Fruit fly (Drosophila melanogaster) whole organism, embryonic: ENCODE results near the gene Cp16.

ENCODE experiments used
- Bdp1 ChIP-seq: fragments of 200-800 bp; sonication (Bioruptor generic); optimal IDR thresholded peaks from 3 replicates; lab custom pipeline; 2016; ENCODE audit warnings: missing biosample characterization, missing genetic modification characterization
- CG14014 ChIP-seq: fragments of 200-800 bp; sonication (Bioruptor generic); IDR thresholded peaks from 2 replicates; pipeline ENCODE4 v1.3.6; 2022; ENCODE audit warnings: missing biosample characterization, missing genetic modification characterization
- CG14050 ChIP-seq: fragments of 200-800 bp; sonication (Bioruptor generic); IDR thresholded peaks from 3 replicates; pipeline ENCODE4 v1.3.6; 2022; ENCODE audit warnings: missing biosample characterization, missing genetic modification characterization
- CG14667 ChIP-seq: fragments of 200-800 bp; sonication (Bioruptor generic); IDR thresholded peaks from 2 replicates; pipeline ENCODE4 v1.3.6; 2022; ENCODE audit warnings: missing biosample characterization, missing genetic modification characterization
- CG14710 ChIP-seq: fragments of 200-800 bp; sonication (Bioruptor generic); optimal IDR thresholded peaks from 3 replicates; lab custom pipeline; 2019; ENCODE audit warnings: missing biosample characterization, mild to moderate bottlenecking, missing genetic modification characterization, moderate library complexity
- CG15269 ChIP-seq: fragments of 200-800 bp; sonication (Bioruptor generic); optimal IDR thresholded peaks from 2 replicates; lab custom pipeline; 2018; ENCODE audit warnings: missing biosample characterization, mild to moderate bottlenecking, missing genetic modification characterization, moderate library complexity
- CG16779 ChIP-seq: fragments of 200-800 bp; sonication (Bioruptor generic); IDR thresholded peaks from 2 replicates; pipeline ENCODE4 v1.3.6; 2022; ENCODE audit warnings: missing biosample characterization, missing genetic modification characterization
- CG2678 ChIP-seq: fragments of 200-800 bp; sonication (Bioruptor generic); optimal IDR thresholded peaks from 3 replicates; lab custom pipeline; 2019; ENCODE audit warnings: missing biosample characterization, mild to moderate bottlenecking, missing genetic modification characterization, moderate library complexity
- CG31388 ChIP-seq: fragments of 200-800 bp; sonication (Bioruptor generic); optimal IDR thresholded peaks from 2 replicates; lab custom pipeline; 2016; ENCODE audit warnings: missing biosample characterization, missing genetic modification characterization
- CG5245 ChIP-seq: fragments of 200-800 bp; sonication (Bioruptor generic); optimal IDR thresholded peaks from 3 replicates; lab custom pipeline; 2016; ENCODE audit warnings: missing biosample characterization, missing genetic modification characterization
- CG6175 ChIP-seq: fragments of 200-800 bp; sonication (Bioruptor generic); IDR thresholded peaks from 3 replicates; pipeline ENCODE4 v1.3.6; 2022; ENCODE audit warnings: missing biosample characterization, missing genetic modification characterization
- CG8290 ChIP-seq, 3 experiments: fragments of 200-800 bp; sonication (Bioruptor generic); optimal IDR thresholded peaks; 2 replicates each; lab custom pipeline; 2016 to 2019; ENCODE audit warnings: missing biosample characterization in 3 of 3, missing genetic modification characterization in 3 of 3, mild to moderate bottlenecking in 2 of 3, moderate library complexity in 1 of 3
- CG8359 ChIP-seq: fragments of 200-800 bp; sonication (Bioruptor generic); optimal IDR thresholded peaks from 2 replicates; lab custom pipeline; 2017; ENCODE audit warnings: missing biosample characterization, mild to moderate bottlenecking, missing genetic modification characterization, borderline replicate concordance
- CG9727 ChIP-seq: fragments of 200-800 bp; sonication (Bioruptor generic); optimal IDR thresholded peaks from 3 replicates; lab custom pipeline; 2017; ENCODE audit warnings: missing biosample characterization, mild to moderate bottlenecking, missing genetic modification characterization
- D ChIP-seq, 2 experiments: fragments of 200-800 bp in 1 of 2; fragments of >200 bp in 1 of 2; sonication (Bioruptor generic) in 1 of 2; optimal IDR thresholded peaks; 2 replicates in 1 of 2; 3 replicates in 1 of 2; lab custom pipeline; 2017; ENCODE audit warnings: mild to moderate bottlenecking in 1 of 2, missing biosample characterization in 1 of 2, missing genetic modification characterization in 1 of 2, missing genetic modification reagents in 1 of 2
- Dp ChIP-seq: fragments of 200-800 bp; sonication (Bioruptor generic); optimal IDR thresholded peaks from 2 replicates; lab custom pipeline; 2018; ENCODE audit warnings: missing biosample characterization, mild to moderate bottlenecking, missing genetic modification characterization, moderate library complexity
- Fer2 ChIP-seq: fragments of 200-800 bp; sonication (Bioruptor generic); optimal IDR thresholded peaks from 2 replicates; lab custom pipeline; 2018; ENCODE audit warnings: missing biosample characterization, mild to moderate bottlenecking, missing genetic modification characterization, moderate library complexity
- Fer3 ChIP-seq: fragments of 200-800 bp; sonication (Bioruptor generic); optimal IDR thresholded peaks from 2 replicates; lab custom pipeline; 2018; ENCODE audit warnings: missing biosample characterization, mild to moderate bottlenecking, missing genetic modification characterization, moderate library complexity
- Gsc ChIP-seq: fragments of 200-800 bp; sonication (Bioruptor generic); IDR thresholded peaks from 2 replicates; pipeline ENCODE4 v1.3.6; 2022; ENCODE audit warnings: missing biosample characterization, missing genetic modification characterization
- Hand ChIP-seq: fragments of 200-800 bp; sonication (Bioruptor generic); optimal IDR thresholded peaks from 2 replicates; lab custom pipeline; 2017; ENCODE audit warnings: mild to moderate bottlenecking, missing biosample characterization, missing genetic modification reagents, missing genetic modification characterization
- Hmx ChIP-seq: fragments of 200-800 bp; sonication (Bioruptor generic); optimal IDR thresholded peaks from 2 replicates; lab custom pipeline; 2016; ENCODE audit warnings: missing biosample characterization, missing genetic modification characterization
- Lhr ChIP-seq: fragments of 200-800 bp; sonication (Bioruptor generic); optimal IDR thresholded peaks from 3 replicates; lab custom pipeline; 2017; ENCODE audit warnings: mild to moderate bottlenecking, missing biosample characterization, missing genetic modification reagents, missing genetic modification characterization
- Scr ChIP-seq: fragments of 200-800 bp; sonication (Bioruptor generic); IDR thresholded peaks from 2 replicates; pipeline ENCODE4 v1.3.6; 2022; ENCODE audit warnings: missing biosample characterization, missing genetic modification characterization; ENCODE audit not compliant: partially characterized antibody
- Six4 ChIP-seq: fragments of 200-800 bp; sonication (Bioruptor generic); optimal IDR thresholded peaks from 2 replicates; lab custom pipeline; 2016; ENCODE audit warnings: missing biosample characterization, missing genetic modification characterization
- Stat92E ChIP-seq, 3 experiments: fragments of >200 bp in 2 of 3; fragments of 200-800 bp in 1 of 3; sonication (Bioruptor generic) in 1 of 3; optimal IDR thresholded peaks; 2 replicates each; lab custom pipeline; 2017 to 2019; ENCODE audit warnings: missing biosample characterization in 3 of 3, missing genetic modification characterization in 3 of 3, mild to moderate bottlenecking in 1 of 3, moderate library complexity in 1 of 3
- Xbp1 ChIP-seq: fragments of 200-800 bp; sonication (Bioruptor generic); optimal IDR thresholded peaks from 3 replicates; lab custom pipeline; 2016; ENCODE audit warnings: missing biosample characterization, mild to moderate bottlenecking, missing genetic modification characterization
- YL-1 ChIP-seq: fragments of 200-800 bp; sonication (Bioruptor generic); optimal IDR thresholded peaks from 3 replicates; lab custom pipeline; 2017; ENCODE audit warnings: missing biosample characterization, mild to moderate bottlenecking, missing genetic modification characterization
- ab ChIP-seq: fragments of 200-800 bp; sonication (Bioruptor generic); optimal IDR thresholded peaks from 2 replicates; lab custom pipeline; 2016; ENCODE audit warnings: missing biosample characterization, missing genetic modification characterization
- amos ChIP-seq: fragments of 200-800 bp; sonication (Bioruptor generic); IDR thresholded peaks from 2 replicates; pipeline ENCODE4 v1.3.6; 2022; ENCODE audit warnings: missing biosample characterization, missing genetic modification characterization; ENCODE audit not compliant: partially characterized antibody
- ap ChIP-seq: fragments of 200-800 bp; sonication (Bioruptor generic); IDR thresholded peaks from 2 replicates; pipeline ENCODE4 v1.3.6; 2022; ENCODE audit warnings: missing biosample characterization, missing genetic modification characterization
- cg ChIP-seq: fragments of 200-800 bp; sonication (Bioruptor generic); optimal IDR thresholded peaks from 3 replicates; lab custom pipeline; 2019; ENCODE audit warnings: missing biosample characterization, mild to moderate bottlenecking, missing genetic modification characterization, moderate library complexity
- chif ChIP-seq, 2 experiments: fragments of 200-800 bp; sonication (Bioruptor generic); optimal IDR thresholded peaks; 3 replicates each; lab custom pipeline; 2016; ENCODE audit warnings: missing biosample characterization in 2 of 2, missing genetic modification characterization in 2 of 2
- chm ChIP-seq: fragments of 200-800 bp; sonication (Bioruptor generic); IDR thresholded peaks from 2 replicates; pipeline ENCODE4 v1.3.6; 2022; ENCODE audit warnings: missing biosample characterization, missing genetic modification characterization
- ci ChIP-seq: fragments of 200-800 bp; sonication (Bioruptor generic); IDR thresholded peaks from 3 replicates; pipeline ENCODE4 v1.3.6; 2022; ENCODE audit warnings: missing biosample characterization, missing genetic modification characterization
- crc ChIP-seq: fragments of 200-800 bp; sonication (Bioruptor generic); optimal IDR thresholded peaks from 2 replicates; lab custom pipeline; 2016; ENCODE audit warnings: missing biosample characterization, missing genetic modification characterization
- croc ChIP-seq: fragments of 200-800 bp; sonication (Bioruptor generic); conservative IDR thresholded peaks from 3 replicates; pipeline ENCODE4 v1.3.6; 2022; ENCODE audit warnings: missing biosample characterization, missing genetic modification characterization
- gfzf ChIP-seq: fragments of 200-800 bp; sonication (Bioruptor generic); optimal IDR thresholded peaks from 2 replicates; lab custom pipeline; 2016; ENCODE audit warnings: missing biosample characterization, mild to moderate bottlenecking, missing genetic modification characterization, moderate library complexity
- grau ChIP-seq: fragments of 200-800 bp; optimal IDR thresholded peaks from 3 replicates; lab custom pipeline; 2019; ENCODE audit warnings: missing biosample characterization, mild to moderate bottlenecking, missing genetic modification characterization, moderate library complexity
- kay ChIP-seq: fragments of 200-800 bp; sonication (Bioruptor generic); optimal IDR thresholded peaks from 2 replicates; lab custom pipeline; 2016; ENCODE audit warnings: missing biosample characterization, missing genetic modification characterization
- lbe ChIP-seq: fragments of 200-800 bp; sonication (Bioruptor generic); optimal IDR thresholded peaks from 2 replicates; lab custom pipeline; 2016; ENCODE audit warnings: missing biosample characterization, mild to moderate bottlenecking, missing genetic modification characterization
- lilli ChIP-seq: fragments of 200-800 bp; sonication (Bioruptor generic); optimal IDR thresholded peaks from 3 replicates; lab custom pipeline; 2016; ENCODE audit warnings: missing biosample characterization, missing genetic modification characterization
- nerfin-1 ChIP-seq: fragments of 200-800 bp; sonication (Bioruptor generic); optimal IDR thresholded peaks from 3 replicates; lab custom pipeline; 2019; ENCODE audit warnings: missing biosample characterization, mild to moderate bottlenecking, missing genetic modification characterization, moderate library complexity
- oc ChIP-seq: fragments of 200-800 bp; sonication (Bioruptor generic); optimal IDR thresholded peaks from 2 replicates; lab custom pipeline; 2018; ENCODE audit warnings: missing biosample characterization, mild to moderate bottlenecking, missing genetic modification characterization, moderate library complexity
- odd ChIP-seq: fragments of 200-800 bp; sonication (Bioruptor generic); optimal IDR thresholded peaks from 2 replicates; lab custom pipeline; 2017; ENCODE audit warnings: missing biosample characterization, mild to moderate bottlenecking, missing genetic modification characterization
- onecut ChIP-seq: fragments of 200-800 bp; sonication (Bioruptor generic); IDR thresholded peaks from 2 replicates; pipeline ENCODE4 v1.3.6; 2022; ENCODE audit warnings: missing biosample characterization, missing genetic modification characterization
- pzg ChIP-seq: fragments of 200-800 bp; sonication (Bioruptor generic); optimal IDR thresholded peaks from 3 replicates; lab custom pipeline; 2018; ENCODE audit warnings: missing biosample characterization, mild to moderate bottlenecking, missing genetic modification characterization, moderate library complexity
- repo ChIP-seq: fragments of 200-800 bp; sonication (Bioruptor generic); optimal IDR thresholded peaks from 2 replicates; lab custom pipeline; 2016; ENCODE audit warnings: missing biosample characterization, missing genetic modification characterization
- row ChIP-seq: fragments of 200-800 bp; sonication (Bioruptor generic); IDR thresholded peaks from 3 replicates; pipeline ENCODE4 v1.3.6; 2022; ENCODE audit warnings: missing biosample characterization, missing genetic modification characterization
- shn ChIP-seq: fragments of 200-800 bp; sonication (Bioruptor generic); optimal IDR thresholded peaks from 3 replicates; lab custom pipeline; 2016; ENCODE audit warnings: missing biosample characterization, missing genetic modification characterization
- stc ChIP-seq: fragments of 200-800 bp; sonication (Bioruptor generic); IDR thresholded peaks from 2 replicates; pipeline ENCODE4 v1.3.6; 2022; ENCODE audit warnings: missing biosample characterization, missing genetic modification characterization
- vfl ChIP-seq: fragments of 200-800 bp; sonication (Bioruptor generic); optimal IDR thresholded peaks from 2 replicates; lab custom pipeline; 2016; ENCODE audit warnings: missing biosample characterization, missing genetic modification characterization

Cp16 gene

DNA sequence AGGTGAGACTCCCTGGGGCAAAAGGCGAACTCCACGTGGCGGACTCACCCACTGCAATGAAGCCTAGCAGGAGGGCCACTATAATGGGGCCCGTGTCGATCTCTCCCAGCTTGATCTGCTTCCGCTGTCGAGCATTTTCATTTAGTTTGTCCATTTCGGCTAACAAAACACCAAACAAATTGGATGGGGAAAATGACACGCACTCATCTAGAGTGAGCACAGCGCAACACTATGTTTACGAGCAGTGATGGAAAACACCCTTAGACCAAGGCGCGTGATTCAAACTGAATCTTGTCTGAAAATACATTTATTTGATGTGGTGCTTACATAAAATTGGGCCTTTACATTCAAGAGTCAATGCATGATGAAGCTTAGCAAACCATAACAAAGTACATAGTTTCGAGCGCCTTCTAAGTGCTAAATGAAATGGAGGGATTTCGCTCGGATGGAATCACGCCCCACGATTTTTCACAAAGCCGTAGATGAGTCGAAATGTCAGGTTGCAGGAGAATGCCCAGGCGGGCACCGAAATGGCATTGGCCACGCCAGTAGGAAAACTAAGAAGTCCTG is 11.7 kb upstream of the Cp16 start, which contains the start of gene SrpRbeta (continued):
- TF ChIP-seq oc (tag; lab: Kevin White, UChicago) (no peak), Xbp1 (GFP tag; lab: Kevin White, UChicago) (peak; percentile 50), Six4 (peak; percentile 19), CG8290 (GFP tag; optimal IDR thresholded peaks at IDR 0.05; lab: Kevin White, UChicago) (no peak), CG8290 (tag; optimal IDR thresholded peaks at IDR 0.05; lab: Kevin White, UChicago) (peak in 1 of 2 experiments; percentile 75), cg (no peak), vfl (peak; percentile 47), croc (GFP tag; lab: Robert Waterston, UW) (no peak), crc (no peak), lilli (GFP tag; lab: Kevin White, UChicago) (peak; percentile 40), grau (peak; percentile 17), stc (no peak), ap (GFP tag; lab: Robert Waterston, UW) (no peak), Hand (GFP tag; lab: Kevin White, UChicago) (no peak), CG15269 (tag; lab: Kevin White, UChicago) (no peak), Hmx (no peak), odd (GFP tag; lab: Kevin White, UChicago) (no peak), CG14710 (tag; lab: Kevin White, UChicago) (no peak), gfzf (GFP tag; lab: Kevin White, UChicago) (peak; percentile 9), Bdp1 (GFP tag; lab: Kevin White, UChicago) (no peak), Fer3 (no peak), kay (GFP tag; lab: Kevin White, UChicago) (peak; percentile 37), CG8359 (GFP tag; lab: Kevin White, UChicago) (no peak), chm (GFP tag; lab: Robert Waterston, UW) (no peak), ci (peak; percentile 54; the same call in 1 of the 3 replicates), pzg (GFP tag; lab: Kevin White, UChicago) (peak; percentile 65), nerfin-1 (tag; lab: Kevin White, UChicago) (no peak), CG6175 (GFP tag; lab: Robert Waterston, UW) (no peak), row (GFP tag; lab: Robert Waterston, UW) (no peak), CG14050 (no peak), CG2678 (tag; lab: Kevin White, UChicago) (no peak), Dp (GFP tag; lab: Kevin White, UChicago) (peak; percentile 93), repo (peak; percentile 4), Scr (no peak), CG9727 (GFP tag; lab: Kevin White, UChicago) (no peak), onecut (GFP tag; lab: Robert Waterston, UW) (no peak), Lhr (GFP tag; lab: Kevin White, UChicago) (no peak), lbe (peak; percentile 40), amos (peak; percentile 7; the same call in 1 of the 2 replicates)

DNA sequence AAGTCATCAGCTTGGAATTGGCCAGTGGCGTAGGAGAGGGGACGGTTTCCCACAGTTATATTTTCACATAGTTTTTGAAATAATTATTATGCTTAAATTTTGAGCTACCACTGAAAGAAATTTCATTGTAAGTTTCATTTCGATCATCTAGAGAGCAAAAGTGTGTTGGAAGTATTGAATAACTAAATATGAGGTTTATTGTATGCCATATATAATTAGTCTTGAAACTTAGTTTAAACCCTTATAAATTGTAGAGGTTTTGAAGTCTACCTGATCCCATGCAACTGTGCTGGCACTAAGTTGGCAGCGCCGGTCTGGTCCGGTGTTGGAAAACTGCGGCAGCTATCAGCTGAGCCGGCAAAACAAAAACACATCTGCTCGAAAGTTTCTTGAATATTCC is 10.6 kb upstream of the Cp16 start, which contains the start of the genes CG32022 and CG6511:
Gene CG32022 (minus strand): TSS at position 128 of the 400 bp plus-strand sequence.
Gene CG6511 (plus strand): TSS at position 180 of the 400 bp plus-strand sequence.
- peak; percentile 99 for TF ChIP-seq shn
- peak; percentile 85 for TF ChIP-seq CG16779 (GFP tag; lab: Robert Waterston, UW)
- TF ChIP-seq Gsc (GFP tag; lab: Robert Waterston, UW), result peak; percentile 88
- peak; percentile 96 for TF ChIP-seq Fer2
- TF ChIP-seq D (optimal IDR thresholded peaks at IDR 0.05; lab: Kevin White, UChicago), result no peak
- TF ChIP-seq D (GFP tag; optimal IDR thresholded peaks at IDR 0.05; lab: Kevin White, UChicago), result peak; percentile 94
- TF ChIP-seq CG14710 (tag; lab: Kevin White, UChicago), result peak; percentile 96
- TF ChIP-seq CG14014, result peak; percentile 95
- TF ChIP-seq CG5245 (GFP tag; lab: Kevin White, UChicago), result peak; percentile 91
- peak; percentile 90 for TF ChIP-seq YL-1 (GFP tag; lab: Kevin White, UChicago)
- TF ChIP-seq chif (GFP tag; optimal IDR thresholded peaks at IDR 0.05; lab: Kevin White, UChicago), result peak; percentile 98
- peak; percentile 94 for TF ChIP-seq CG14667 (GFP tag; lab: Robert Waterston, UW)
- peak; percentile 93 for TF ChIP-seq ab (GFP tag; lab: Kevin White, UChicago)
- peak; percentile 89 for TF ChIP-seq CG31388 (GFP tag; lab: Kevin White, UChicago)
- peak in 1 of 3 experiments; percentile 88 for TF ChIP-seq Stat92E (GFP tag; optimal IDR thresholded peaks at IDR 0.05; lab: Kevin White, UChicago)
